Worm (Caenorhabditis elegans): Measurements from ENCODE around the gene srh-277.

- TF ChIP-seq Y22D7AL.16 (tag; optimal IDR thresholded peaks at IDR 0.05) (no peak), pha-4 (tag; optimal IDR thresholded peaks at IDR 0.05) (no peak), hlh-30 (tag; optimal IDR thresholded peaks at IDR 0.05; ENCODE audit: insufficient read depth) (no peak), madf-2 (tag; optimal IDR thresholded peaks at IDR 0.05) (no peak), nfya-1 (tag; optimal IDR thresholded peaks at IDR 0.05) (no peak), ceh-45 (GFP tag; IDR thresholded peaks at IDR 0.05) (no peak), K02D7.2 (tag; optimal IDR thresholded peaks at IDR 0.05) (no peak), elt-4 (tag; optimal IDR thresholded peaks at IDR 0.05) (no peak), pqm-1 (tag; optimal IDR thresholded peaks at IDR 0.05) (no peak), hlh-15 (tag; optimal IDR thresholded peaks at IDR 0.05) (no peak)
Measured at ce11 chrV:16174109-16174508, 8.9 kb upstream of the srh-277 start.
